Worm (Caenorhabditis elegans) whole organism, L4/young adult: ENCODE measurements around the gene txt-9.

Experiments used
- W03F9.2 ChIP-seq: fragments of 150-350 bp; optimal IDR thresholded peaks from 2 replicates; lab custom pipeline; 2014; ENCODE audit warnings: missing biosample characterization, missing genetic modification characterization
- dao-5 ChIP-seq: sonication (generic microtip); optimal IDR thresholded peaks from 2 replicates; lab custom pipeline; 2016; ENCODE audit warnings: missing genotype, missing genetic modification characterization, moderate library complexity, missing compliant biosample characterization
- him-1 ChIP-seq: sonication (generic microtip); optimal IDR thresholded peaks from 2 replicates; lab custom pipeline; 2016; ENCODE audit warnings: missing genotype, missing genetic modification reagents, missing genetic modification characterization, missing compliant biosample characterization

ce11 chrII:5103784-5104457 lies 18.3 kb downstream of the txt-9 start, which contains the start of the genes C04G6.11 and mpk-2:
- TF ChIP-seq W03F9.2 (no peak), him-1 (tag; lab: Kevin White, UChicago) (no peak), dao-5 (tag; lab: Kevin White, UChicago) (no peak)
